Worm (Caenorhabditis elegans) whole organism, L1 larva: ENCODE results near the gene ZC239.16.

Experiments
- aha-1 ChIP-seq: fragments of 150-350 bp; optimal IDR thresholded peaks from 2 replicates; lab custom pipeline; 2014; ENCODE audit warnings: missing biosample characterization, missing genetic modification characterization
- ama-1 ChIP-seq: fragments of 150-350 bp; optimal IDR thresholded peaks from 2 replicates; lab custom pipeline; 2014
- dpl-1 ChIP-seq, 3 experiments: fragments of 150-350 bp in 2 of 3; sonication (generic microtip) in 1 of 3; optimal IDR thresholded peaks; 2 replicates each; lab custom pipeline; 2014 to 2017; ENCODE audit warnings: missing biosample characterization in 3 of 3, missing genetic modification characterization in 3 of 3, missing genetic modification reagents in 3 of 3
- efl-1 ChIP-seq, 4 experiments: fragments of 150-350 bp; optimal IDR thresholded peaks in 3 of 4; peaks in 1 of 4; 1 replicate in 1 of 4; 2 replicates in 3 of 4; lab custom pipeline; 2014; ENCODE audit warnings: missing biosample characterization in 2 of 4, missing genetic modification characterization in 2 of 4, missing genetic modification reagents in 2 of 4
- elt-3 ChIP-seq, 6 experiments: fragments of 150-350 bp in 1 of 6; sonication (generic microtip); optimal IDR thresholded peaks; 2 replicates each; lab custom pipeline; 2017 to 2018; ENCODE audit warnings: missing biosample characterization in 6 of 6, missing genetic modification characterization in 6 of 6, inconsistent platforms in 1 of 6
- fkh-10 ChIP-seq: sonication (generic microtip); optimal IDR thresholded peaks from 2 replicates; lab custom pipeline; 2017; ENCODE audit warnings: missing biosample characterization, missing genetic modification reagents, missing genetic modification characterization
- lin-39 ChIP-seq: fragments of 150-350 bp; optimal IDR thresholded peaks from 2 replicates; lab custom pipeline; 2014; ENCODE audit warnings: missing biosample characterization, missing genetic modification reagents, missing genetic modification characterization
- lir-3 ChIP-seq: sonication (generic microtip); optimal IDR thresholded peaks from 2 replicates; lab custom pipeline; 2016; ENCODE audit warnings: mild to moderate bottlenecking, missing genetic modification characterization, moderate library complexity, missing compliant biosample characterization; ENCODE audit not compliant: poor library complexity
- mep-1 ChIP-seq: fragments of 150-350 bp; optimal IDR thresholded peaks from 2 replicates; lab custom pipeline; 2014; ENCODE audit warnings: missing biosample characterization, missing genetic modification characterization
- nhr-77 ChIP-seq: fragments of 150-350 bp; optimal IDR thresholded peaks from 2 replicates; lab custom pipeline; 2014; ENCODE audit warnings: missing biosample characterization, missing genetic modification characterization
- snu-23 ChIP-seq: sonication (generic microtip); optimal IDR thresholded peaks from 2 replicates; lab custom pipeline; 2016; ENCODE audit warnings: missing genetic modification characterization, missing compliant biosample characterization

ce11 chrII:3237038-3237521 lies 12.0 kb upstream of the ZC239.16 start, which contains the start of the genes srz-67 and C17F4.11:
- TF ChIP-seq snu-23 (GFP tag; lab: Kevin White, UChicago), result no peak
- TF ChIP-seq efl-1 (optimal IDR thresholded peaks at IDR 0.05; lab: Kevin White, UChicago), result no peak
- peak in 1 of 2 experiments; percentile 65 for TF ChIP-seq efl-1 (GFP tag; optimal IDR thresholded peaks at IDR 0.05 in 1 of 2; lab: Kevin White, UChicago)
- no peak for TF ChIP-seq aha-1 (tag; lab: Kevin White, UChicago)
- no peak for TF ChIP-seq mep-1 (tag; lab: Kevin White, UChicago)
- TF ChIP-seq ama-1 (lab: Kevin White, UChicago), result no peak
- TF ChIP-seq lir-3, result no peak
- no peak for TF ChIP-seq fkh-10
- TF ChIP-seq elt-3 (tag; optimal IDR thresholded peaks at IDR 0.05; lab: Kevin White, UChicago), result no peak
- TF ChIP-seq nhr-77 (tag; lab: Kevin White, UChicago), result no peak
- TF ChIP-seq dpl-1 (GFP tag; optimal IDR thresholded peaks at IDR 0.05; lab: Kevin White, UChicago), result no peak
- TF ChIP-seq lin-39 (tag; lab: Kevin White, UChicago), result no peak
